Fruit fly (Drosophila melanogaster) whole organism, embryonic: ENCODE results near the gene opa.

Experiments
- Atf-2 ChIP-seq: fragments of 200-800 bp; sonication (Bioruptor generic); optimal IDR thresholded peaks from 2 replicates; lab custom pipeline; 2016; ENCODE audit warnings: missing biosample characterization, missing genetic modification characterization
- Awh ChIP-seq: fragments of 200-800 bp; sonication (Bioruptor generic); IDR thresholded peaks from 2 replicates; pipeline ENCODE4, ENCODE4 v1.3.6; 2022; ENCODE audit warnings: missing biosample characterization, missing genetic modification characterization
- BEAF-32 ChIP-seq: fragments of 200-800 bp; sonication (Bioruptor generic); optimal IDR thresholded peaks from 3 replicates; lab custom pipeline; 2017; ENCODE audit warnings: missing biosample characterization, missing genetic modification characterization, mild to moderate bottlenecking, moderate library complexity, missing genetic modification reagents
- CG10321 ChIP-seq: fragments of 200-800 bp; sonication (Bioruptor generic); IDR thresholded peaks from 2 replicates; pipeline ENCODE4 v1.3.6; 2022; ENCODE audit warnings: missing biosample characterization, missing genetic modification characterization
- CG10543 ChIP-seq: fragments of 200-800 bp; sonication (Bioruptor generic); optimal IDR thresholded peaks from 3 replicates; lab custom pipeline; 2017; ENCODE audit warnings: missing biosample characterization, mild to moderate bottlenecking, missing genetic modification characterization, moderate library complexity
- CG11093 ChIP-seq: fragments of 200-800 bp; sonication (Bioruptor generic); IDR thresholded peaks from 3 replicates; pipeline ENCODE4 v1.3.6; 2022; ENCODE audit warnings: missing biosample characterization, missing genetic modification characterization
- CG11695 ChIP-seq: fragments of 200-800 bp; sonication (Bioruptor generic); IDR thresholded peaks from 3 replicates; pipeline ENCODE4 v1.3.6; 2022; ENCODE audit warnings: missing biosample characterization, missing genetic modification characterization
- CG12391 ChIP-seq: fragments of 200-800 bp; sonication (Bioruptor generic); optimal IDR thresholded peaks from 3 replicates; lab custom pipeline; 2018; ENCODE audit warnings: missing biosample characterization, mild to moderate bottlenecking, missing genetic modification characterization, moderate library complexity
- CG12769 ChIP-seq: fragments of 200-800 bp; sonication (Bioruptor generic); optimal IDR thresholded peaks from 2 replicates; lab custom pipeline; 2019; ENCODE audit warnings: missing biosample characterization, mild to moderate bottlenecking, missing genetic modification characterization, moderate library complexity
- CG13287 ChIP-seq: fragments of 200-800 bp; sonication (Bioruptor generic); IDR thresholded peaks from 2 replicates; pipeline ENCODE4 v1.3.6; 2022; ENCODE audit warnings: missing biosample characterization, missing genetic modification characterization; ENCODE audit not compliant: partially characterized antibody
- CG14710 ChIP-seq: fragments of 200-800 bp; sonication (Bioruptor generic); optimal IDR thresholded peaks from 3 replicates; lab custom pipeline; 2019; ENCODE audit warnings: missing biosample characterization, mild to moderate bottlenecking, missing genetic modification characterization, moderate library complexity
- CG15269 ChIP-seq: fragments of 200-800 bp; sonication (Bioruptor generic); optimal IDR thresholded peaks from 2 replicates; lab custom pipeline; 2018; ENCODE audit warnings: missing biosample characterization, mild to moderate bottlenecking, missing genetic modification characterization, moderate library complexity
- CG18011 ChIP-seq: fragments of 200-800 bp; sonication (Bioruptor generic); optimal IDR thresholded peaks from 2 replicates; lab custom pipeline; 2017; ENCODE audit warnings: missing biosample characterization, missing genetic modification characterization, mild to moderate bottlenecking, moderate library complexity, missing genotype
- CG18476 ChIP-seq: fragments of 200-800 bp; sonication (Bioruptor generic); optimal IDR thresholded peaks from 2 replicates; lab custom pipeline; 2016; ENCODE audit warnings: missing biosample characterization, mild to moderate bottlenecking, missing genetic modification characterization
- CG2889 ChIP-seq: fragments of 200-800 bp; sonication (Bioruptor generic); IDR thresholded peaks from 3 replicates; pipeline ENCODE4 v1.3.6; 2022; ENCODE audit warnings: missing biosample characterization, missing genetic modification characterization
- CG30020 ChIP-seq: fragments of 200-800 bp; optimal IDR thresholded peaks from 2 replicates; lab custom pipeline; 2019; ENCODE audit warnings: missing biosample characterization, mild to moderate bottlenecking, missing genetic modification characterization, moderate library complexity
- CG42726 ChIP-seq: fragments of 200-800 bp; sonication (Bioruptor generic); IDR thresholded peaks from 2 replicates; pipeline ENCODE4 v1.3.6; 2022; ENCODE audit warnings: missing biosample characterization, missing genetic modification characterization; ENCODE audit not compliant: partially characterized antibody
- CG4707 ChIP-seq: fragments of 200-800 bp; sonication (Bioruptor generic); optimal IDR thresholded peaks from 2 replicates; lab custom pipeline; 2018; ENCODE audit warnings: missing biosample characterization, mild to moderate bottlenecking, missing genetic modification characterization, moderate library complexity
- CG4820 ChIP-seq: fragments of 200-800 bp; sonication (Bioruptor generic); optimal IDR thresholded peaks from 3 replicates; lab custom pipeline; 2016; ENCODE audit warnings: missing biosample characterization, missing genetic modification characterization
- CG6272 ChIP-seq: fragments of 200-800 bp; sonication (Bioruptor generic); IDR thresholded peaks from 2 replicates; pipeline ENCODE4 v1.3.6; 2022; ENCODE audit warnings: missing biosample characterization, missing genetic modification characterization
- CG6654 ChIP-seq: fragments of 200-800 bp; sonication (Bioruptor generic); optimal IDR thresholded peaks from 2 replicates; lab custom pipeline; 2017; ENCODE audit warnings: missing biosample characterization, mild to moderate bottlenecking, missing genetic modification characterization
- CG9437 ChIP-seq: fragments of 200-800 bp; sonication (Bioruptor generic); optimal IDR thresholded peaks from 2 replicates; lab custom pipeline; 2018; ENCODE audit warnings: missing biosample characterization, mild to moderate bottlenecking, missing genetic modification characterization
- CG9797 ChIP-seq: fragments of 200-800 bp; sonication (Bioruptor generic); optimal IDR thresholded peaks from 3 replicates; lab custom pipeline; 2018; ENCODE audit warnings: missing biosample characterization, mild to moderate bottlenecking, missing genetic modification characterization
- CG9817 ChIP-seq: fragments of 200-800 bp; sonication (Bioruptor generic); optimal IDR thresholded peaks from 2 replicates; lab custom pipeline; 2018; ENCODE audit warnings: missing biosample characterization, mild to moderate bottlenecking, missing genetic modification characterization, moderate library complexity
- HLH54F ChIP-seq: fragments of 200-800 bp; sonication (Bioruptor generic); optimal IDR thresholded peaks from 3 replicates; lab custom pipeline; 2016; ENCODE audit warnings: missing biosample characterization, missing genetic modification characterization
- HLHmδ ChIP-seq: fragments of 200-800 bp; sonication (Bioruptor generic); optimal IDR thresholded peaks from 2 replicates; lab custom pipeline; 2018; ENCODE audit warnings: missing biosample characterization, mild to moderate bottlenecking, missing genetic modification characterization, moderate library complexity
- Max ChIP-seq: fragments of 200-800 bp; sonication (Bioruptor generic); optimal IDR thresholded peaks from 2 replicates; lab custom pipeline; 2016; ENCODE audit warnings: missing biosample characterization, mild to moderate bottlenecking, missing genetic modification characterization
- NFAT ChIP-seq: fragments of 200-800 bp; sonication (Bioruptor generic); IDR thresholded peaks from 2 replicates; pipeline ENCODE4 v1.3.6; 2022; ENCODE audit warnings: missing biosample characterization, missing genetic modification characterization
- Poxn ChIP-seq: fragments of 200-800 bp; sonication (Bioruptor generic); IDR thresholded peaks from 2 replicates; pipeline ENCODE4 v1.3.6; 2022; ENCODE audit warnings: missing biosample characterization, missing genetic modification characterization
- Sin3A ChIP-seq: fragments of >200 bp; optimal IDR thresholded peaks from 2 replicates; lab custom pipeline; 2018
- YL-1 ChIP-seq: fragments of 200-800 bp; sonication (Bioruptor generic); optimal IDR thresholded peaks from 3 replicates; lab custom pipeline; 2017; ENCODE audit warnings: missing biosample characterization, mild to moderate bottlenecking, missing genetic modification characterization
- ato ChIP-seq: fragments of 200-800 bp; sonication (Bioruptor generic); IDR thresholded peaks from 2 replicates; pipeline ENCODE4 v1.3.6; 2022; ENCODE audit warnings: missing biosample characterization, missing genetic modification characterization; ENCODE audit not compliant: partially characterized antibody
- bbx ChIP-seq: fragments of 200-800 bp; sonication (Bioruptor generic); IDR thresholded peaks from 2 replicates; pipeline ENCODE4 v1.3.6; 2022; ENCODE audit warnings: missing biosample characterization, missing genetic modification characterization; ENCODE audit not compliant: partially characterized antibody
- bcd ChIP-seq: fragments of 200-800 bp; sonication (Bioruptor generic); optimal IDR thresholded peaks from 2 replicates; lab custom pipeline; 2017; ENCODE audit warnings: missing biosample characterization, mild to moderate bottlenecking, missing genetic modification characterization
- cato ChIP-seq: fragments of 200-800 bp; sonication (Bioruptor generic); optimal IDR thresholded peaks from 2 replicates; lab custom pipeline; 2016; ENCODE audit warnings: missing biosample characterization, missing genetic modification characterization, borderline replicate concordance
- caup ChIP-seq: fragments of 200-800 bp; sonication (Bioruptor generic); optimal IDR thresholded peaks from 3 replicates; lab custom pipeline; 2017; ENCODE audit warnings: missing biosample characterization, mild to moderate bottlenecking, missing genetic modification characterization, moderate library complexity; ENCODE audit not compliant: severe bottlenecking
- crc ChIP-seq: fragments of 200-800 bp; sonication (Bioruptor generic); optimal IDR thresholded peaks from 2 replicates; lab custom pipeline; 2016; ENCODE audit warnings: missing biosample characterization, missing genetic modification characterization
- crol ChIP-seq: fragments of 200-800 bp; sonication (Bioruptor generic); IDR thresholded peaks from 2 replicates; pipeline ENCODE4 v1.3.6; 2022; ENCODE audit warnings: missing biosample characterization, missing genetic modification characterization
- fd64A ChIP-seq: fragments of 200-800 bp; sonication (Bioruptor generic); optimal IDR thresholded peaks from 3 replicates; lab custom pipeline; 2018; ENCODE audit warnings: missing biosample characterization, mild to moderate bottlenecking, missing genetic modification characterization
- gce ChIP-seq: fragments of 200-800 bp; sonication (Bioruptor generic); IDR thresholded peaks from 3 replicates; pipeline ENCODE4 v1.3.6; 2022; ENCODE audit warnings: missing biosample characterization, missing genetic modification characterization
- hbn ChIP-seq: fragments of 200-800 bp; sonication (Bioruptor generic); IDR thresholded peaks from 2 replicates; pipeline ENCODE4 v1.3.6; 2022; ENCODE audit warnings: missing biosample characterization, missing genetic modification characterization; ENCODE audit not compliant: partially characterized antibody
- lilli ChIP-seq: fragments of 200-800 bp; sonication (Bioruptor generic); optimal IDR thresholded peaks from 3 replicates; lab custom pipeline; 2016; ENCODE audit warnings: missing biosample characterization, missing genetic modification characterization
- nerfin-1 ChIP-seq: fragments of 200-800 bp; sonication (Bioruptor generic); optimal IDR thresholded peaks from 3 replicates; lab custom pipeline; 2019; ENCODE audit warnings: missing biosample characterization, mild to moderate bottlenecking, missing genetic modification characterization, moderate library complexity
- nerfin-2 ChIP-seq: fragments of 200-800 bp; sonication (Bioruptor generic); IDR thresholded peaks from 2 replicates; pipeline ENCODE4 v1.3.6; 2022; ENCODE audit warnings: missing biosample characterization, missing genetic modification characterization; ENCODE audit not compliant: partially characterized antibody
- pfk ChIP-seq: fragments of 200-800 bp; sonication (Bioruptor generic); optimal IDR thresholded peaks from 2 replicates; lab custom pipeline; 2018; ENCODE audit warnings: missing biosample characterization, mild to moderate bottlenecking, missing genetic modification characterization, moderate library complexity
- rib ChIP-seq: fragments of 200-800 bp; sonication (Bioruptor generic); IDR thresholded peaks from 2 replicates; pipeline ENCODE4 v1.3.6; 2022; ENCODE audit warnings: missing biosample characterization, missing genetic modification characterization
- salm ChIP-seq: fragments of 200-800 bp; sonication (Bioruptor generic); optimal IDR thresholded peaks from 2 replicates; lab custom pipeline; 2018; ENCODE audit warnings: missing biosample characterization, mild to moderate bottlenecking, missing genetic modification characterization
- seq ChIP-seq: fragments of 200-800 bp; sonication (Bioruptor generic); IDR thresholded peaks from 2 replicates; pipeline ENCODE4 v1.3.6; 2022; ENCODE audit warnings: missing biosample characterization, missing genetic modification characterization
- sob ChIP-seq: fragments of 200-800 bp; sonication (Bioruptor generic); IDR thresholded peaks from 2 replicates; pipeline ENCODE4 v1.3.6; 2022; ENCODE audit warnings: missing biosample characterization, missing genetic modification characterization

opa gene

DNA sequence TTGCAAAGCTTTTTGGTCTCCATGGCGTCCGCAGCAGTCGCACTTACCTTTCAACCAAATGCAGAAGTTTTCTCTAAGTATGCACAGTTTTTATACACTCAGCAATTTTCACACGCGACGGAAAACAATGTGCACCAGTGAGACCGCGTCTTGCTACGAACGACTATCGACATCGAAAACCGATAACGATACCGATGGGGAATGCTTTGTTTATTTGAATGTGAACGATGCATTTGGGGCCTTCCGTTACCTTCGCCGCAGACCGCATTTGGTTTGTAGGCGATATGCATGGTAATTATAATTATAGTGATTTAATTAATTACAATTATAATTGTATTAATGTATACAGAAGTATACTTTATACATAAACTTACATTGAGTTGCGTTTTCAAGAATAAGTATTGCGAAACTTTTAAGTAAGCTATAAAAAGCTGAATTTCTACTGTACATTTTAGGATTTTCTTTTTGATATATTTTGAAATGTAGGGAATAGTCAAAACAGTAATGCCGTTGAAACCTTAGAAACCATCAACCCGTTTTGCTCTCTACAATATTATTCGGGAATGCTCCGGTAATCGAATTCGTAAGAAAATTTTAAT lies 40.6 kb upstream of the opa start, which contains the start of the genes Hus1-like and ctrip (continued):
- TF ChIP-seq CG4707 (GFP tag; lab: Kevin White, UChicago) (no peak), CG6272 (GFP tag; lab: Robert Waterston, UW) (peak; percentile 47; the same call in 1 of the 2 replicates), CG11695 (GFP tag; lab: Robert Waterston, UW) (no peak), CG4820 (GFP tag; lab: Kevin White, UChicago) (no peak), CG9437 (GFP tag; lab: Kevin White, UChicago) (peak; percentile 29), nerfin-2 (GFP tag; lab: Robert Waterston, UW) (peak; percentile 51), Max (GFP tag; lab: Kevin White, UChicago) (no peak), CG9797 (GFP tag; lab: Kevin White, UChicago) (peak; percentile 69), ato (peak; percentile 71), pfk (peak; percentile 37), fd64A (no peak), CG12769 (no peak), hbn (GFP tag; lab: Robert Waterston, UW) (peak; percentile 31; the same call in 1 of the 2 replicates), HLH54F (no peak), salm (peak; percentile 2), Atf-2 (GFP tag; lab: Kevin White, UChicago) (no peak), bbx (peak; percentile 55; the same call in 1 of the 2 replicates), CG12391 (peak; percentile 6), gce (GFP tag; lab: Robert Waterston, UW) (0 out of 3 replicates have a peak, but pooled peaks have one; percentile 30), Awh (GFP tag; lab: Robert Waterston, UW) (no peak), crol (no peak), YL-1 (GFP tag; lab: Kevin White, UChicago) (peak; percentile 46), CG14710 (tag; lab: Kevin White, UChicago) (peak; percentile 39), CG18011 (GFP tag; lab: Kevin White, UChicago) (no peak), BEAF-32 (peak; percentile 63), CG15269 (no peak), CG42726 (GFP tag; lab: Robert Waterston, UW) (no peak), cato (no peak), CG10543 (peak; percentile 2), CG6654 (GFP tag; lab: Kevin White, UChicago) (no peak), sob (GFP tag; lab: Robert Waterston, UW) (no peak), HLHmδ (GFP tag; lab: Kevin White, UChicago) (peak; percentile 8), caup (no peak), CG13287 (GFP tag; lab: Robert Waterston, UW) (peak; percentile 66), NFAT (0 out of 2 replicates have a peak, but pooled peaks have one; percentile 28), nerfin-1 (tag; lab: Kevin White, UChicago) (peak; percentile 19), crc (GFP tag; lab: Kevin White, UChicago) (no peak), Sin3A (no peak), lilli (GFP tag; lab: Kevin White, UChicago) (peak; percentile 15), rib (no peak), CG11093 (GFP tag; lab: Robert Waterston, UW) (no peak), CG30020 (peak; percentile 95), CG2889 (GFP tag; lab: Robert Waterston, UW) (no peak), seq (GFP tag; lab: Robert Waterston, UW) (no peak), Poxn (no peak), CG10321 (GFP tag; lab: Robert Waterston, UW) (no peak), CG9817 (tag; lab: Kevin White, UChicago) (peak; percentile 44), CG18476 (GFP tag; lab: Kevin White, UChicago) (no peak), bcd (no peak)
